Worm (Caenorhabditis elegans) whole organism, L4 larva: Measurements from ENCODE around the gene sop-2.

Experiments
- nhr-237 ChIP-seq: sonication (generic microtip); optimal IDR thresholded peaks from 2 replicates; lab custom pipeline; 2017; ENCODE audit warnings: missing biosample characterization, missing genetic modification characterization
- php-3 ChIP-seq: fragments of 200-800 bp; sonication (Bioruptor generic); IDR thresholded peaks from 2 replicates; pipeline ENCODE4 v1.3.6; 2022; ENCODE audit warnings: missing genetic modification reagents, missing genetic modification characterization, missing compliant biosample characterization
- unc-62 ChIP-seq, 3 experiments: fragments of 150-350 bp in 1 of 3; sonication (generic microtip); optimal IDR thresholded peaks in 2 of 3; peaks in 1 of 3; 1 replicate in 1 of 3; 2 replicates in 2 of 3; lab custom pipeline; 2014 to 2017; ENCODE audit warnings: missing biosample characterization in 3 of 3, missing genetic modification characterization in 3 of 3, missing genetic modification reagents in 3 of 3, missing genotype in 1 of 3

ce11 chrII:12301233-12301632, 38.5 kb upstream of the sop-2 start:
- TF ChIP-seq unc-62 (GFP tag; optimal IDR thresholded peaks at IDR 0.05 in 1 of 2; lab: Kevin White, UChicago) (no peak), unc-62 (tag; optimal IDR thresholded peaks at IDR 0.05; lab: Kevin White, UChicago) (no peak), php-3 (no peak), nhr-237 (tag; lab: Kevin White, UChicago) (no peak)
